Fruit fly (Drosophila melanogaster) whole organism, pupa: ENCODE data around the gene Rev1.

Source experiments
- CG15710 ChIP-seq: fragments of 200-800 bp; sonication (Bioruptor generic); optimal IDR thresholded peaks from 2 replicates; lab custom pipeline; 2018; ENCODE audit warnings: missing biosample characterization, mild to moderate bottlenecking, missing genetic modification characterization, moderate library complexity
- CG17806 ChIP-seq: fragments of 200-800 bp; sonication (Bioruptor generic); optimal IDR thresholded peaks from 2 replicates; lab custom pipeline; 2018; ENCODE audit warnings: missing biosample characterization, mild to moderate bottlenecking, missing genetic modification characterization, moderate library complexity
- CG34367 ChIP-seq: fragments of 200-800 bp; sonication (Bioruptor generic); optimal IDR thresholded peaks from 2 replicates; lab custom pipeline; 2018; ENCODE audit warnings: missing biosample characterization, mild to moderate bottlenecking, missing genetic modification characterization
- CG8159 ChIP-seq: fragments of 200-800 bp; sonication (Bioruptor generic); optimal IDR thresholded peaks from 3 replicates; lab custom pipeline; 2018; ENCODE audit warnings: missing biosample characterization, mild to moderate bottlenecking, missing genetic modification characterization, moderate library complexity
- EcR ChIP-seq: fragments of 200-800 bp; sonication (Bioruptor generic); optimal IDR thresholded peaks from 3 replicates; lab custom pipeline; 2019; ENCODE audit warnings: missing biosample characterization, missing genetic modification characterization, mild to moderate bottlenecking, moderate library complexity, missing genetic modification reagents
- Ets98B ChIP-seq: fragments of 200-800 bp; sonication (Bioruptor generic); IDR thresholded peaks from 2 replicates; pipeline ENCODE4 v1.3.6; 2022; ENCODE audit warnings: missing biosample characterization, missing genetic modification characterization
- Snoo ChIP-seq: fragments of 200-800 bp; sonication (Bioruptor generic); optimal IDR thresholded peaks from 3 replicates; lab custom pipeline; 2017; ENCODE audit warnings: missing biosample characterization, mild to moderate bottlenecking, missing genetic modification characterization, inconsistent platforms
- gl ChIP-seq: fragments of 200-800 bp; sonication (Bioruptor generic); optimal IDR thresholded peaks from 2 replicates; lab custom pipeline; 2018; ENCODE audit warnings: missing biosample characterization, mild to moderate bottlenecking, missing genetic modification characterization
- rn ChIP-seq: fragments of 200-800 bp; sonication (Bioruptor generic); IDR thresholded peaks from 2 replicates; pipeline ENCODE4 v1.3.6; 2022; ENCODE audit warnings: missing biosample characterization, missing genetic modification characterization

dm6 chr3L:633272-634254 is 20.6 kb upstream of the Rev1 start:
- TF ChIP-seq CG34367: peak; percentile 48
- TF ChIP-seq CG15710 (tag; lab: Kevin White, UChicago): peak; percentile 66
- peak; percentile 71 for TF ChIP-seq CG17806
- no peak for TF ChIP-seq gl (tag; lab: Kevin White, UChicago)
- peak; percentile 66 for TF ChIP-seq CG8159 (tag; lab: Kevin White, UChicago)
- TF ChIP-seq Ets98B: peak; percentile 85
- TF ChIP-seq rn: peak; percentile 74
- TF ChIP-seq EcR (GFP tag; lab: Kevin White, UChicago): no peak
- TF ChIP-seq Snoo: no peak
